Worm (Caenorhabditis elegans) whole organism, L4 larva: Measurements from ENCODE around the gene mnr-1.

Experiments used
- ceh-62 ChIP-seq: sonication (generic microtip); optimal IDR thresholded peaks from 2 replicates; lab custom pipeline; 2017; ENCODE audit warnings: missing biosample characterization, missing genetic modification characterization
- hlh-30 ChIP-seq: sonication (generic microtip); optimal IDR thresholded peaks from 2 replicates; lab custom pipeline; 2017; ENCODE audit warnings: antibody characterized with exemption, mild to moderate bottlenecking, missing genetic modification characterization, missing compliant biosample characterization; ENCODE audit not compliant: insufficient read depth
- lin-29 ChIP-seq: fragments of 200-800 bp; sonication (Bioruptor generic); IDR thresholded peaks from 2 replicates; pipeline ENCODE4 v1.3.6; 2022; ENCODE audit warnings: missing genetic modification reagents, missing genetic modification characterization, missing compliant biosample characterization
- nhr-77 ChIP-seq: fragments of 150-350 bp; optimal IDR thresholded peaks from 2 replicates; lab custom pipeline; 2014; ENCODE audit warnings: missing biosample characterization, missing genetic modification characterization
- unc-62 ChIP-seq, 3 experiments: fragments of 150-350 bp in 1 of 3; sonication (generic microtip); optimal IDR thresholded peaks in 2 of 3; peaks in 1 of 3; 1 replicate in 1 of 3; 2 replicates in 2 of 3; lab custom pipeline; 2014 to 2017; ENCODE audit warnings: missing biosample characterization in 3 of 3, missing genetic modification characterization in 3 of 3, missing genetic modification reagents in 3 of 3, missing genotype in 1 of 3
- ztf-11 ChIP-seq: fragments of 150-350 bp; optimal IDR thresholded peaks from 2 replicates; lab custom pipeline; 2014; ENCODE audit warnings: missing biosample characterization, missing genetic modification characterization

ce11 chrV:20682309-20682708, 27.9 kb downstream of the mnr-1 start:
- TF ChIP-seq ceh-62 (tag; lab: Kevin White, UChicago) (no peak), ztf-11 (tag; lab: Kevin White, UChicago) (no peak), lin-29 (GFP tag; lab: Robert Waterston, UW) (no peak), nhr-77 (tag; lab: Kevin White, UChicago) (no peak), unc-62 (GFP tag; optimal IDR thresholded peaks at IDR 0.05 in 1 of 2; lab: Kevin White, UChicago) (peak in 1 of 2 experiments; percentile 98), unc-62 (tag; optimal IDR thresholded peaks at IDR 0.05; lab: Kevin White, UChicago) (no peak), hlh-30 (tag; lab: Kevin White, UChicago) (no peak)
